Worm (Caenorhabditis elegans) whole organism, L4/young adult: ENCODE measurements around the gene col-160.

Experiments
- W03F9.2 ChIP-seq: fragments of 150-350 bp; optimal IDR thresholded peaks from 2 replicates; lab custom pipeline; 2014; ENCODE audit warnings: missing biosample characterization, missing genetic modification characterization
- him-1 ChIP-seq: sonication (generic microtip); optimal IDR thresholded peaks from 2 replicates; lab custom pipeline; 2016; ENCODE audit warnings: missing genotype, missing genetic modification reagents, missing genetic modification characterization, missing compliant biosample characterization

DNA sequence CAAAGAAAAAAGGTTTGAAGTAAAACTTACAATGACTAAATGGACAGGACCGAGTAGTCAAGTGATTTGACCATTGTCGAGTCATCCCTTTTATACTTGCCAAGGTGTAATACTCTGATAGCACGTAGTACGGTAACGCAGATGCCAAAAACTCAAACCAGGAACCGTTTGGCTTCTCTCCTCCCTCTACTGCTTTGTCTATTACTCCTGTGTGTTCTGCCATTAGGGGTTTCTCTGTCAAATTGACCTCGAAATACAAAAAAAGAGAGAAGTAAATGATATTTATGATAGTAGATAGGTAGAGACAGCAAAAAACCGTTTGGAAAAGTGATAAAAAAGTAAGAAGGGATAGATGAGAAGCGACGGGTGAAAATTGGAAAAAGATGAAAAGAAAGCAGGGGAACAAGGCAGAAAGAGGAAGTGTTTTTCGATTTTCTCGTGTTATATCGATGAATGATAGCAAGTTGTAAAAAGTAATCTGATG lies at the start of gene col-160, which contains the start of gene col-159:
- TF ChIP-seq him-1 (tag; lab: Kevin White, UChicago) (no peak), W03F9.2 (tag; lab: Kevin White, UChicago) (no peak)
